Fruit fly (Drosophila melanogaster): ENCODE results near the gene RabGGTb.
A peak's percentile ranks its signal among the peaks of the same experiment; 100 is the strongest.

dm6 chr2L:2878188-2878587, 724 bp upstream of the RabGGTb start, which contains the start of the genes Prx6a and Sbat:
- TF ChIP-seq pum (GFP tag; optimal IDR thresholded peaks at IDR 0.05), result peak; percentile 77
- no peak for TF ChIP-seq Lim3 (GFP tag; IDR thresholded peaks at IDR 0.05)
- TF ChIP-seq Dip3 (GFP tag; optimal IDR thresholded peaks at IDR 0.05), result peak; percentile 67
- TF ChIP-seq Sin3A (optimal IDR thresholded peaks at IDR 0.05), result peak; percentile 92

Measured in whole organism, embryonic.